Fruit fly (Drosophila melanogaster) whole organism, embryonic: Measurements from ENCODE around the gene CG6511.

Source experiments
- B-H2 ChIP-seq: fragments of 200-800 bp; sonication (Bioruptor generic); optimal IDR thresholded peaks from 2 replicates; lab custom pipeline; 2018; ENCODE audit warnings: missing biosample characterization, mild to moderate bottlenecking, missing genetic modification characterization
- Blimp-1 ChIP-seq: fragments of 200-800 bp; sonication (Bioruptor generic); optimal IDR thresholded peaks from 3 replicates; lab custom pipeline; 2018; ENCODE audit warnings: missing biosample characterization, missing genetic modification characterization, mild to moderate bottlenecking, moderate library complexity, missing genetic modification reagents
- CG10267 ChIP-seq: fragments of 200-800 bp; sonication (Bioruptor generic); optimal IDR thresholded peaks from 2 replicates; lab custom pipeline; 2018; ENCODE audit warnings: missing biosample characterization, mild to moderate bottlenecking, missing genetic modification characterization, moderate library complexity
- CG10321 ChIP-seq: fragments of 200-800 bp; sonication (Bioruptor generic); IDR thresholded peaks from 2 replicates; pipeline ENCODE4 v1.3.6; 2022; ENCODE audit warnings: missing biosample characterization, missing genetic modification characterization
- CG10543 ChIP-seq: fragments of 200-800 bp; sonication (Bioruptor generic); optimal IDR thresholded peaks from 3 replicates; lab custom pipeline; 2017; ENCODE audit warnings: missing biosample characterization, mild to moderate bottlenecking, missing genetic modification characterization, moderate library complexity
- CG10979 ChIP-seq: fragments of 200-800 bp; sonication (Bioruptor generic); optimal IDR thresholded peaks from 2 replicates; lab custom pipeline; 2018; ENCODE audit warnings: missing biosample characterization, mild to moderate bottlenecking, missing genetic modification characterization, moderate library complexity
- CG11398 ChIP-seq: fragments of 200-800 bp; sonication (Bioruptor generic); optimal IDR thresholded peaks from 2 replicates; lab custom pipeline; 2016; ENCODE audit warnings: missing biosample characterization, missing genetic modification characterization
- CG11504 ChIP-seq: fragments of 200-800 bp; sonication (Bioruptor generic); optimal IDR thresholded peaks from 3 replicates; lab custom pipeline; 2019; ENCODE audit warnings: missing biosample characterization, mild to moderate bottlenecking, missing genetic modification characterization, moderate library complexity
- CG12391 ChIP-seq: fragments of 200-800 bp; sonication (Bioruptor generic); optimal IDR thresholded peaks from 3 replicates; lab custom pipeline; 2018; ENCODE audit warnings: missing biosample characterization, mild to moderate bottlenecking, missing genetic modification characterization, moderate library complexity
- CG13894 ChIP-seq: fragments of 200-800 bp; sonication (Bioruptor generic); optimal IDR thresholded peaks from 3 replicates; lab custom pipeline; 2018; ENCODE audit warnings: missing biosample characterization, mild to moderate bottlenecking, missing genetic modification characterization, moderate library complexity
- CG14050 ChIP-seq: fragments of 200-800 bp; sonication (Bioruptor generic); IDR thresholded peaks from 3 replicates; pipeline ENCODE4 v1.3.6; 2022; ENCODE audit warnings: missing biosample characterization, missing genetic modification characterization
- CG14667 ChIP-seq: fragments of 200-800 bp; sonication (Bioruptor generic); IDR thresholded peaks from 2 replicates; pipeline ENCODE4 v1.3.6; 2022; ENCODE audit warnings: missing biosample characterization, missing genetic modification characterization
- CG14710 ChIP-seq: fragments of 200-800 bp; sonication (Bioruptor generic); optimal IDR thresholded peaks from 3 replicates; lab custom pipeline; 2019; ENCODE audit warnings: missing biosample characterization, mild to moderate bottlenecking, missing genetic modification characterization, moderate library complexity
- CG17328 ChIP-seq: fragments of 200-800 bp; sonication (Bioruptor generic); IDR thresholded peaks from 2 replicates; pipeline ENCODE4 v1.3.6; 2022; ENCODE audit warnings: missing biosample characterization, missing genetic modification characterization
- CG17829 ChIP-seq: fragments of 200-800 bp; optimal IDR thresholded peaks from 2 replicates; lab custom pipeline; 2019; ENCODE audit warnings: missing biosample characterization, mild to moderate bottlenecking, missing genetic modification characterization, moderate library complexity
- CG18262 ChIP-seq: fragments of 200-800 bp; optimal IDR thresholded peaks from 3 replicates; lab custom pipeline; 2019; ENCODE audit warnings: missing biosample characterization, mild to moderate bottlenecking, missing genetic modification characterization, moderate library complexity
- CG31388 ChIP-seq: fragments of 200-800 bp; sonication (Bioruptor generic); optimal IDR thresholded peaks from 2 replicates; lab custom pipeline; 2016; ENCODE audit warnings: missing biosample characterization, missing genetic modification characterization
- CG33557 ChIP-seq: fragments of 200-800 bp; sonication (Bioruptor generic); optimal IDR thresholded peaks from 2 replicates; lab custom pipeline; 2019; ENCODE audit warnings: missing biosample characterization, mild to moderate bottlenecking, missing genetic modification characterization, moderate library complexity
- CG4730 ChIP-seq: fragments of 200-800 bp; sonication (Bioruptor generic); IDR thresholded peaks from 2 replicates; pipeline ENCODE4 v1.3.6; 2022; ENCODE audit warnings: missing biosample characterization, missing genetic modification characterization
- CG7372 ChIP-seq: fragments of 200-800 bp; sonication (Bioruptor generic); IDR thresholded peaks from 2 replicates; pipeline ENCODE4 v1.3.6; 2022; ENCODE audit warnings: missing biosample characterization, missing genetic modification characterization
- CG7987 ChIP-seq: fragments of 200-800 bp; sonication (Bioruptor generic); optimal IDR thresholded peaks from 2 replicates; lab custom pipeline; 2018; ENCODE audit warnings: missing biosample characterization, mild to moderate bottlenecking, missing genetic modification characterization, moderate library complexity
- CG9609 ChIP-seq: fragments of 200-800 bp; sonication (Bioruptor generic); optimal IDR thresholded peaks from 3 replicates; lab custom pipeline; 2016; ENCODE audit warnings: missing biosample characterization, missing genetic modification characterization
- CTCF ChIP-seq: fragments of 200-800 bp; sonication (Bioruptor generic); optimal IDR thresholded peaks from 2 replicates; lab custom pipeline; 2017; ENCODE audit warnings: missing biosample characterization, mild to moderate bottlenecking, missing genetic modification characterization, moderate library complexity
- Chrac-16 ChIP-seq: fragments of 200-800 bp; sonication (Bioruptor generic); optimal IDR thresholded peaks from 3 replicates; lab custom pipeline; 2016; ENCODE audit warnings: missing biosample characterization, missing genetic modification characterization
- CoRest ChIP-seq: fragments of 200-800 bp; sonication (Bioruptor generic); optimal IDR thresholded peaks from 3 replicates; lab custom pipeline; 2018; ENCODE audit warnings: missing biosample characterization, mild to moderate bottlenecking, missing genetic modification characterization, moderate library complexity
- Dll ChIP-seq: fragments of 200-800 bp; sonication (Bioruptor generic); IDR thresholded peaks from 4 replicates; pipeline ENCODE4 v1.3.6; 2022; ENCODE audit warnings: missing biosample characterization, missing genetic modification characterization; ENCODE audit not compliant: partially characterized antibody
- Drgx ChIP-seq: fragments of 200-800 bp; sonication (Bioruptor generic); IDR thresholded peaks from 2 replicates; pipeline ENCODE4 v1.3.6; 2022; ENCODE audit warnings: missing biosample characterization, missing genetic modification characterization
- Ets65A ChIP-seq: fragments of 200-800 bp; sonication (Bioruptor generic); peaks from one replicate; lab custom pipeline; 2016; ENCODE audit warnings: missing biosample characterization, missing genetic modification characterization
- Fer1 ChIP-seq: fragments of 200-800 bp; sonication (Bioruptor generic); optimal IDR thresholded peaks from 2 replicates; lab custom pipeline; 2017; ENCODE audit warnings: missing biosample characterization, mild to moderate bottlenecking, missing genetic modification characterization
- Hr3 ChIP-seq: fragments of 200-800 bp; sonication (Bioruptor generic); optimal IDR thresholded peaks from 3 replicates; lab custom pipeline; 2016; ENCODE audit warnings: missing biosample characterization, missing genetic modification characterization
- Hsf ChIP-seq: fragments of 200-800 bp; sonication (Bioruptor generic); optimal IDR thresholded peaks from 3 replicates; lab custom pipeline; 2016; ENCODE audit warnings: missing biosample characterization, missing genetic modification characterization
- MESR4 ChIP-seq: fragments of 200-800 bp; sonication (Bioruptor generic); optimal IDR thresholded peaks from 2 replicates; lab custom pipeline; 2018; ENCODE audit warnings: missing biosample characterization, mild to moderate bottlenecking, missing genetic modification characterization, moderate library complexity
- Meics ChIP-seq: fragments of 200-800 bp; sonication (Bioruptor generic); optimal IDR thresholded peaks from 2 replicates; lab custom pipeline; 2017; ENCODE audit warnings: missing biosample characterization, mild to moderate bottlenecking, missing genetic modification characterization
- NC2α ChIP-seq: fragments of 200-800 bp; sonication (Bioruptor generic); optimal IDR thresholded peaks from 2 replicates; lab custom pipeline; 2016; ENCODE audit warnings: missing biosample characterization, missing genetic modification characterization
- Opbp ChIP-seq: fragments of 200-800 bp; sonication (Bioruptor generic); IDR thresholded peaks from 3 replicates; pipeline ENCODE4 v1.3.6; 2022; ENCODE audit warnings: missing biosample characterization, missing genetic modification characterization; ENCODE audit not compliant: partially characterized antibody
- Pdp1 ChIP-seq, 2 experiments: fragments of 200-800 bp; sonication (Bioruptor generic); optimal IDR thresholded peaks; 3 replicates each; lab custom pipeline; 2016; ENCODE audit warnings: missing biosample characterization in 2 of 2, missing genetic modification characterization in 2 of 2, mild to moderate bottlenecking in 1 of 2, moderate library complexity in 1 of 2
- Ptx1 ChIP-seq: fragments of 200-800 bp; sonication (Bioruptor generic); IDR thresholded peaks from 2 replicates; pipeline ENCODE4 v1.3.6; 2022; ENCODE audit warnings: missing biosample characterization, missing genetic modification characterization
- Sin3A ChIP-seq: fragments of >200 bp; optimal IDR thresholded peaks from 2 replicates; lab custom pipeline; 2018
- Taf1 ChIP-seq: fragments of 200-800 bp; sonication (Bioruptor generic); IDR thresholded peaks from 2 replicates; pipeline ENCODE4 v1.3.6; 2022; ENCODE audit warnings: missing biosample characterization, missing genetic modification characterization
- Usf ChIP-seq: fragments of 200-800 bp; sonication (Bioruptor generic); optimal IDR thresholded peaks from 2 replicates; lab custom pipeline; 2017; ENCODE audit warnings: missing genotype, missing biosample characterization, missing genetic modification characterization
- ase ChIP-seq: fragments of 200-800 bp; sonication (Bioruptor generic); IDR thresholded peaks from 3 replicates; pipeline ENCODE4 v1.3.6; 2022; ENCODE audit warnings: missing biosample characterization, missing genetic modification characterization
- bab2 ChIP-seq: fragments of 200-800 bp; sonication (Bioruptor generic); optimal IDR thresholded peaks from 2 replicates; lab custom pipeline; 2016; ENCODE audit warnings: missing biosample characterization, missing genetic modification characterization
- cas ChIP-seq: fragments of 200-800 bp; sonication (Bioruptor generic); IDR thresholded peaks from 2 replicates; pipeline ENCODE4 v1.3.6; 2022; ENCODE audit warnings: missing biosample characterization, missing genetic modification characterization
- crp ChIP-seq, 2 experiments: fragments of 200-800 bp; sonication (Bioruptor generic); optimal IDR thresholded peaks; 2 replicates in 1 of 2; 3 replicates in 1 of 2; lab custom pipeline; 2017; ENCODE audit warnings: missing biosample characterization in 2 of 2, missing genetic modification characterization in 2 of 2, mild to moderate bottlenecking in 1 of 2, moderate library complexity in 1 of 2
- dm ChIP-seq: fragments of 200-800 bp; sonication (Bioruptor generic); optimal IDR thresholded peaks from 3 replicates; lab custom pipeline; 2016; ENCODE audit warnings: missing biosample characterization, missing genetic modification characterization
- eve ChIP-seq, 2 experiments: fragments of >200 bp; optimal IDR thresholded peaks; 2 replicates each; lab custom pipeline; 2017; ENCODE audit warnings: missing biosample characterization in 2 of 2, missing genetic modification characterization in 2 of 2
- fd102C ChIP-seq: fragments of 200-800 bp; sonication (Bioruptor generic); optimal IDR thresholded peaks from 2 replicates; lab custom pipeline; 2018; ENCODE audit warnings: missing biosample characterization, mild to moderate bottlenecking, missing genetic modification characterization, moderate library complexity
- fd3F ChIP-seq: fragments of 200-800 bp; sonication (Bioruptor generic); optimal IDR thresholded peaks from 2 replicates; lab custom pipeline; 2018; ENCODE audit warnings: missing biosample characterization, mild to moderate bottlenecking, missing genetic modification characterization, moderate library complexity
- lilli ChIP-seq: fragments of 200-800 bp; sonication (Bioruptor generic); optimal IDR thresholded peaks from 3 replicates; lab custom pipeline; 2016; ENCODE audit warnings: missing biosample characterization, missing genetic modification characterization
- org-1 ChIP-seq: fragments of 200-800 bp; sonication (Bioruptor generic); optimal IDR thresholded peaks from 2 replicates; lab custom pipeline; 2017; ENCODE audit warnings: missing biosample characterization, missing genetic modification characterization
- pita ChIP-seq: fragments of 200-800 bp; sonication (Bioruptor generic); optimal IDR thresholded peaks from 2 replicates; lab custom pipeline; 2017; ENCODE audit warnings: missing biosample characterization, mild to moderate bottlenecking, missing genetic modification characterization
- psq ChIP-seq: fragments of 200-800 bp; sonication (Bioruptor generic); optimal IDR thresholded peaks from 2 replicates; lab custom pipeline; 2017; ENCODE audit warnings: missing biosample characterization, missing genetic modification characterization
- sob ChIP-seq: fragments of 200-800 bp; sonication (Bioruptor generic); IDR thresholded peaks from 2 replicates; pipeline ENCODE4 v1.3.6; 2022; ENCODE audit warnings: missing biosample characterization, missing genetic modification characterization

The CG6511 gene

DNA sequence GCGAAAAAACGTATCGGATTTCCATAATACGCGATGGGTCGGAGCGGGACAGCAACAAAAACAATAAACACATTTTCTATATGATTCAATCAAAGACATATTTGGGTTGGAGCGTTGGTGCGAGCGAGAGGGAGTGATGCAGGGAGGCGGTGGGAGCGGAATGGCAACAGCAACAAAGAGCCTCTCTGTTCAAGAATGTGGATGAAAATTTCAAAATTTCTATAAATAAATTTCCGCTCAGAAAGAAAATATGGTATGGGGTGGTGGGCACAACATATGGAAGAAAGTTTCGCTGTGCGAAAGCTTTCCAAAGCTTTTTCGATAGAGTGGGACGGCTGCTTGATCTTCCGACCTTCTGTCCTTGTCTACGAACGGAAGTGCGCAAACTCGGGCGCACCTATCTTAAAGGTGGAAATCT, 19.9 kb downstream of the CG6511 start (continued):
- TF ChIP-seq CG10979 (tag; lab: Kevin White, UChicago) (no peak), Chrac-16 (GFP tag; lab: Kevin White, UChicago) (no peak), Hr3 (no peak), org-1 (GFP tag; lab: Kevin White, UChicago) (no peak), Usf (GFP tag; lab: Kevin White, UChicago) (no peak), Hsf (GFP tag; lab: Kevin White, UChicago) (no peak), cas (no peak), CG14667 (no peak), fd3F (GFP tag; lab: Kevin White, UChicago) (no peak), Blimp-1 (GFP tag; lab: Kevin White, UChicago) (no peak), fd102C (GFP tag; lab: Kevin White, UChicago) (no peak), Ets65A (GFP tag; lab: Kevin White, UChicago) (no peak), MESR4 (GFP tag; lab: Kevin White, UChicago) (no peak), Pdp1 (GFP tag; optimal IDR thresholded peaks at IDR 0.05; lab: Kevin White, UChicago) (peak in 1 of 2 experiments; percentile 62), B-H2 (no peak), lilli (GFP tag; lab: Kevin White, UChicago) (no peak), dm (GFP tag; lab: Kevin White, UChicago) (no peak), psq (GFP tag; lab: Kevin White, UChicago) (no peak), CoRest (peak; percentile 5), ase (GFP tag; lab: Robert Waterston, UW) (no peak), CG7987 (GFP tag; lab: Kevin White, UChicago) (peak; percentile 49), Meics (GFP tag; lab: Kevin White, UChicago) (peak; percentile 65), CG10543 (peak; percentile 48), crp (GFP tag; optimal IDR thresholded peaks at IDR 0.05; lab: Kevin White, UChicago) (peak in 1 of 2 experiments; percentile 31), CG11504 (no peak), CG7372 (no peak), Ptx1 (GFP tag; lab: Robert Waterston, UW) (0 out of 2 replicates have a peak, but pooled peaks have one; percentile 26), CG10267 (no peak), Fer1 (GFP tag; lab: Kevin White, UChicago) (no peak), CG12391 (tag; lab: Kevin White, UChicago) (no peak), Dll (GFP tag; lab: Robert Waterston, UW) (no peak), Sin3A (lab: Kevin White, UChicago) (no peak), Opbp (no peak), CG4730 (GFP tag; lab: Robert Waterston, UW) (no peak), CG17328 (GFP tag; lab: Robert Waterston, UW) (no peak), CG9609 (GFP tag; lab: Kevin White, UChicago) (no peak), CG33557 (no peak), NC2α (GFP tag; lab: Kevin White, UChicago) (no peak), pita (GFP tag; lab: Kevin White, UChicago) (no peak), CTCF (GFP tag; lab: Kevin White, UChicago) (peak; percentile 28), bab2 (GFP tag; lab: Kevin White, UChicago) (no peak), CG10321 (GFP tag; lab: Robert Waterston, UW) (peak; percentile 92), CG11398 (GFP tag; lab: Kevin White, UChicago) (no peak), CG14710 (no peak), eve (GFP tag; optimal IDR thresholded peaks at IDR 0.05; lab: Kevin White, UChicago) (no peak), CG18262 (no peak), CG17829 (tag; lab: Kevin White, UChicago) (no peak), CG13894 (no peak), CG14050 (GFP tag; lab: Robert Waterston, UW) (peak; percentile 39; the same call in 2 of the 3 replicates), CG31388 (GFP tag; lab: Kevin White, UChicago) (no peak), sob (no peak), Taf1 (GFP tag; lab: Robert Waterston, UW) (no peak), Drgx (GFP tag; lab: Robert Waterston, UW) (no peak)
